Fruit fly (Drosophila melanogaster): ENCODE measurements around the gene upd2.

- TF ChIP-seq psq (optimal IDR thresholded peaks at IDR 0.05) (no peak), Sin3A (optimal IDR thresholded peaks at IDR 0.05) (no peak), h (optimal IDR thresholded peaks at IDR 0.05) (no peak), insv (optimal IDR thresholded peaks at IDR 0.05) (no peak)
These were observed 18.4 kb upstream of the upd2 start for dm6 chrX:18261494-18261893.

Measured in Kc167 (cell line).